Fruit fly (Drosophila melanogaster) whole organism, embryonic: Measurements from ENCODE around the gene D.
A peak's percentile ranks its signal among the peaks of the same experiment; 100 is the strongest.

Experiments used
- Bgb ChIP-seq: fragments of 200-800 bp; sonication (Bioruptor generic); IDR thresholded peaks from 2 replicates; pipeline ENCODE4 v1.3.6; 2022; ENCODE audit warnings: missing biosample characterization, missing genetic modification characterization; ENCODE audit not compliant: partially characterized antibody
- Bteb2 ChIP-seq: fragments of 200-800 bp; sonication (Bioruptor generic); optimal IDR thresholded peaks from 2 replicates; lab custom pipeline; 2016; ENCODE audit warnings: missing biosample characterization, missing genetic modification characterization
- C15 ChIP-seq: fragments of 200-800 bp; sonication (Bioruptor generic); IDR thresholded peaks from 3 replicates; pipeline ENCODE4 v1.3.6; 2022; ENCODE audit warnings: missing biosample characterization, missing genetic modification characterization
- CG10147 ChIP-seq: fragments of 200-800 bp; sonication (Bioruptor generic); optimal IDR thresholded peaks from 2 replicates; lab custom pipeline; 2019; ENCODE audit warnings: missing biosample characterization, mild to moderate bottlenecking, missing genetic modification characterization, moderate library complexity
- CG1024 ChIP-seq: fragments of 200-800 bp; sonication (Bioruptor generic); IDR thresholded peaks from 2 replicates; pipeline ENCODE4 v1.3.6; 2022; ENCODE audit warnings: missing biosample characterization, missing genetic modification characterization
- CG11085 ChIP-seq: fragments of 200-800 bp; sonication (Bioruptor generic); IDR thresholded peaks from 2 replicates; pipeline ENCODE4 v1.3.6; 2022; ENCODE audit warnings: missing biosample characterization, missing genetic modification characterization
- CG11695 ChIP-seq: fragments of 200-800 bp; sonication (Bioruptor generic); IDR thresholded peaks from 3 replicates; pipeline ENCODE4 v1.3.6; 2022; ENCODE audit warnings: missing biosample characterization, missing genetic modification characterization
- CG11723 ChIP-seq: fragments of 200-800 bp; sonication (Bioruptor generic); optimal IDR thresholded peaks from 2 replicates; lab custom pipeline; 2017; ENCODE audit warnings: missing biosample characterization, mild to moderate bottlenecking, missing genetic modification characterization
- CG12769 ChIP-seq: fragments of 200-800 bp; sonication (Bioruptor generic); optimal IDR thresholded peaks from 2 replicates; lab custom pipeline; 2019; ENCODE audit warnings: missing biosample characterization, mild to moderate bottlenecking, missing genetic modification characterization, moderate library complexity
- CG1602 ChIP-seq: fragments of 200-800 bp; sonication (Bioruptor generic); optimal IDR thresholded peaks from 3 replicates; lab custom pipeline; 2016; ENCODE audit warnings: missing biosample characterization, missing genetic modification characterization
- CG1603 ChIP-seq: fragments of 200-800 bp; sonication (Bioruptor generic); optimal IDR thresholded peaks from 2 replicates; lab custom pipeline; 2019; ENCODE audit warnings: missing biosample characterization, mild to moderate bottlenecking, missing genetic modification characterization, moderate library complexity
- CG16863 ChIP-seq: fragments of 200-800 bp; sonication (Bioruptor generic); optimal IDR thresholded peaks from 3 replicates; lab custom pipeline; 2016; ENCODE audit warnings: missing biosample characterization, missing genetic modification characterization
- CG17186 ChIP-seq: fragments of 200-800 bp; sonication (Bioruptor generic); optimal IDR thresholded peaks from 3 replicates; lab custom pipeline; 2017; ENCODE audit warnings: missing biosample characterization, missing genetic modification reagents, missing genetic modification characterization
- CG18599 ChIP-seq: fragments of 200-800 bp; sonication (Bioruptor generic); optimal IDR thresholded peaks from 3 replicates; lab custom pipeline; 2017; ENCODE audit warnings: missing biosample characterization, missing genetic modification characterization, mild to moderate bottlenecking, moderate library complexity, missing genetic modification reagents
- CG2678 ChIP-seq: fragments of 200-800 bp; sonication (Bioruptor generic); optimal IDR thresholded peaks from 3 replicates; lab custom pipeline; 2019; ENCODE audit warnings: missing biosample characterization, mild to moderate bottlenecking, missing genetic modification characterization, moderate library complexity
- CG30020 ChIP-seq: fragments of 200-800 bp; optimal IDR thresholded peaks from 2 replicates; lab custom pipeline; 2019; ENCODE audit warnings: missing biosample characterization, mild to moderate bottlenecking, missing genetic modification characterization, moderate library complexity
- CG3065 ChIP-seq: fragments of 200-800 bp; sonication (Bioruptor generic); optimal IDR thresholded peaks from 2 replicates; lab custom pipeline; 2016; ENCODE audit warnings: missing biosample characterization, missing genetic modification characterization
- CG3163 ChIP-seq: fragments of 200-800 bp; sonication (Bioruptor generic); optimal IDR thresholded peaks from 3 replicates; lab custom pipeline; 2016; ENCODE audit warnings: missing biosample characterization, missing genetic modification characterization
- CG3726 ChIP-seq: fragments of 200-800 bp; sonication (Bioruptor generic); IDR thresholded peaks from 3 replicates; pipeline ENCODE4, ENCODE4 v1.3.6; 2022; ENCODE audit warnings: missing biosample characterization, missing genetic modification characterization
- CG6689 ChIP-seq: fragments of 200-800 bp; sonication (Bioruptor generic); IDR thresholded peaks from 2 replicates; pipeline ENCODE4 v1.3.6; 2022; ENCODE audit warnings: missing biosample characterization, missing genetic modification characterization
- CG7372 ChIP-seq: fragments of 200-800 bp; sonication (Bioruptor generic); IDR thresholded peaks from 2 replicates; pipeline ENCODE4 v1.3.6; 2022; ENCODE audit warnings: missing biosample characterization, missing genetic modification characterization
- CG7556 ChIP-seq: fragments of 200-800 bp; sonication (Bioruptor generic); optimal IDR thresholded peaks from 2 replicates; lab custom pipeline; 2017; ENCODE audit warnings: missing biosample characterization, mild to moderate bottlenecking, missing genetic modification characterization
- CG8765 ChIP-seq: fragments of 200-800 bp; sonication (Bioruptor generic); IDR thresholded peaks from 2 replicates; pipeline ENCODE4 v1.3.6; 2022; ENCODE audit warnings: missing biosample characterization, missing genetic modification characterization
- CHES-1-like ChIP-seq: fragments of 200-800 bp; sonication (Bioruptor generic); optimal IDR thresholded peaks from 2 replicates; lab custom pipeline; 2016; ENCODE audit warnings: missing biosample characterization, missing genetic modification characterization
- CrebB ChIP-seq: fragments of 200-800 bp; sonication (Bioruptor generic); optimal IDR thresholded peaks from 3 replicates; lab custom pipeline; 2018; ENCODE audit warnings: missing biosample characterization, mild to moderate bottlenecking, missing genetic modification characterization
- Dbx ChIP-seq: fragments of 200-800 bp; sonication (Bioruptor generic); IDR thresholded peaks from 3 replicates; pipeline ENCODE4 v1.3.6; 2022; ENCODE audit warnings: missing biosample characterization, missing genetic modification characterization
- Deaf1 ChIP-seq: fragments of 200-800 bp; optimal IDR thresholded peaks from 3 replicates; lab custom pipeline; 2019; ENCODE audit warnings: missing biosample characterization, mild to moderate bottlenecking, missing genetic modification characterization, moderate library complexity
- Dek ChIP-seq: fragments of 200-800 bp; sonication (Bioruptor generic); optimal IDR thresholded peaks from 3 replicates; lab custom pipeline; 2019; ENCODE audit warnings: missing biosample characterization, mild to moderate bottlenecking, missing genetic modification characterization, moderate library complexity
- Dref ChIP-seq: fragments of 200-800 bp; sonication (Bioruptor generic); IDR thresholded peaks from 2 replicates; pipeline ENCODE4 v1.3.6; 2022; ENCODE audit warnings: missing biosample characterization, missing genetic modification characterization
- Eip74EF ChIP-seq, 2 experiments: fragments of 200-800 bp in 1 of 2; fragments of >200 bp in 1 of 2; sonication (Bioruptor generic) in 1 of 2; optimal IDR thresholded peaks; 2 replicates each; lab custom pipeline; 2017 to 2019; ENCODE audit warnings: missing biosample characterization in 2 of 2, missing genetic modification characterization in 2 of 2, mild to moderate bottlenecking in 1 of 2, moderate library complexity in 1 of 2
- Gug ChIP-seq: fragments of 200-800 bp; sonication (Bioruptor generic); IDR thresholded peaks from 4 replicates; pipeline ENCODE4 v1.3.6; 2022; ENCODE audit warnings: missing biosample characterization, missing genetic modification characterization
- H2.0 ChIP-seq: fragments of 200-800 bp; sonication (Bioruptor generic); IDR thresholded peaks from 2 replicates; pipeline ENCODE4 v1.3.6; 2022; ENCODE audit warnings: missing biosample characterization, missing genetic modification characterization
- NfI ChIP-seq: fragments of 200-800 bp; sonication (Bioruptor generic); optimal IDR thresholded peaks from 3 replicates; lab custom pipeline; 2018; ENCODE audit warnings: missing biosample characterization, mild to moderate bottlenecking, missing genetic modification characterization, moderate library complexity
- Six4 ChIP-seq: fragments of 200-800 bp; sonication (Bioruptor generic); optimal IDR thresholded peaks from 2 replicates; lab custom pipeline; 2016; ENCODE audit warnings: missing biosample characterization, missing genetic modification characterization
- Spps ChIP-seq: fragments of 200-800 bp; sonication (Bioruptor generic); optimal IDR thresholded peaks from 2 replicates; lab custom pipeline; 2018; ENCODE audit warnings: missing biosample characterization, mild to moderate bottlenecking, missing genetic modification characterization
- Tbp ChIP-seq: fragments of >200 bp; optimal IDR thresholded peaks from 2 replicates; lab custom pipeline; 2018; ENCODE audit warnings: missing biosample characterization, missing genetic modification characterization
- ab ChIP-seq: fragments of 200-800 bp; sonication (Bioruptor generic); optimal IDR thresholded peaks from 2 replicates; lab custom pipeline; 2016; ENCODE audit warnings: missing biosample characterization, missing genetic modification characterization
- bbx ChIP-seq: fragments of 200-800 bp; sonication (Bioruptor generic); IDR thresholded peaks from 2 replicates; pipeline ENCODE4 v1.3.6; 2022; ENCODE audit warnings: missing biosample characterization, missing genetic modification characterization; ENCODE audit not compliant: partially characterized antibody
- cas ChIP-seq: fragments of 200-800 bp; sonication (Bioruptor generic); IDR thresholded peaks from 2 replicates; pipeline ENCODE4 v1.3.6; 2022; ENCODE audit warnings: missing biosample characterization, missing genetic modification characterization
- chif ChIP-seq, 2 experiments: fragments of 200-800 bp; sonication (Bioruptor generic); optimal IDR thresholded peaks; 3 replicates each; lab custom pipeline; 2016; ENCODE audit warnings: missing biosample characterization in 2 of 2, missing genetic modification characterization in 2 of 2
- crc ChIP-seq: fragments of 200-800 bp; sonication (Bioruptor generic); optimal IDR thresholded peaks from 2 replicates; lab custom pipeline; 2016; ENCODE audit warnings: missing biosample characterization, missing genetic modification characterization
- dan ChIP-seq: fragments of 200-800 bp; sonication (Bioruptor generic); IDR thresholded peaks from 2 replicates; pipeline ENCODE4 v1.3.6; 2022; ENCODE audit warnings: missing biosample characterization, missing genetic modification characterization
- dimm ChIP-seq: fragments of 200-800 bp; sonication (Bioruptor generic); IDR thresholded peaks from 2 replicates; pipeline ENCODE4 v1.3.6; 2022; ENCODE audit warnings: missing biosample characterization, missing genetic modification characterization
- fd64A ChIP-seq: fragments of 200-800 bp; sonication (Bioruptor generic); optimal IDR thresholded peaks from 3 replicates; lab custom pipeline; 2018; ENCODE audit warnings: missing biosample characterization, mild to moderate bottlenecking, missing genetic modification characterization
- gsb-n ChIP-seq: fragments of 200-800 bp; sonication (Bioruptor generic); optimal IDR thresholded peaks from 3 replicates; lab custom pipeline; 2018; ENCODE audit warnings: missing biosample characterization, mild to moderate bottlenecking, missing genetic modification characterization
- her ChIP-seq: fragments of 200-800 bp; sonication (Bioruptor generic); optimal IDR thresholded peaks from 2 replicates; lab custom pipeline; 2016; ENCODE audit warnings: missing biosample characterization, missing genetic modification characterization
- kni ChIP-seq: fragments of 200-800 bp; sonication (Bioruptor generic); optimal IDR thresholded peaks from 3 replicates; lab custom pipeline; 2017; ENCODE audit warnings: mild to moderate bottlenecking, missing biosample characterization, missing genetic modification reagents, missing genetic modification characterization
- zf30C ChIP-seq: fragments of 200-800 bp; sonication (Bioruptor generic); optimal IDR thresholded peaks from 3 replicates; lab custom pipeline; 2018; ENCODE audit warnings: missing biosample characterization, mild to moderate bottlenecking, missing genetic modification characterization
- zfh1 ChIP-seq: fragments of 200-800 bp; sonication (Bioruptor generic); IDR thresholded peaks from 3 replicates; pipeline ENCODE4 v1.3.6; 2022; ENCODE audit warnings: missing biosample characterization, missing genetic modification characterization

Gene D

dm6 chr3L:14190625-14191475 is 12.4 kb upstream of the D start, which contains the start of gene nuf (continued):
- peak; percentile 52; the same call in 1 of the 2 replicates for TF ChIP-seq CG1024
- no peak for TF ChIP-seq CG7556 (GFP tag; lab: Kevin White, UChicago)
- TF ChIP-seq Dbx (GFP tag; lab: Robert Waterston, UW) = peak; percentile 69; the same call in 2 of the 3 replicates
- no peak for TF ChIP-seq zf30C
- TF ChIP-seq CG11723 (GFP tag; lab: Kevin White, UChicago) = peak; percentile 44
- TF ChIP-seq dan = no peak
- no peak for TF ChIP-seq Dek (tag; lab: Kevin White, UChicago)
- peak in 1 of 2 experiments; percentile 83 for TF ChIP-seq Eip74EF (GFP tag; optimal IDR thresholded peaks at IDR 0.05; lab: Kevin White, UChicago)
- peak; percentile 59; the same call in 2 of the 3 replicates for TF ChIP-seq CG11695 (GFP tag; lab: Robert Waterston, UW)
- TF ChIP-seq Spps = no peak
- TF ChIP-seq CG6689 (GFP tag; lab: Robert Waterston, UW) = no peak
- no peak for TF ChIP-seq CG3065 (GFP tag; lab: Kevin White, UChicago)
- TF ChIP-seq CG7372 (GFP tag; lab: Robert Waterston, UW) = no peak
- peak; percentile 41 for TF ChIP-seq Deaf1
- TF ChIP-seq C15 (GFP tag; lab: Robert Waterston, UW) = no peak
- no peak for TF ChIP-seq Tbp (GFP tag; lab: Kevin White, UChicago)
- no peak for TF ChIP-seq cas (GFP tag; lab: Robert Waterston, UW)
- peak; percentile 60; the same call in 2 of the 3 replicates for TF ChIP-seq zfh1
- peak; percentile 33 for TF ChIP-seq CG3163 (GFP tag; lab: Kevin White, UChicago)
- TF ChIP-seq chif (GFP tag; optimal IDR thresholded peaks at IDR 0.05; lab: Kevin White, UChicago) = no peak
- peak; percentile 34 for TF ChIP-seq NfI
- peak; percentile 30; the same call in 1 of the 2 replicates for TF ChIP-seq CG11085
- TF ChIP-seq Dref (GFP tag; lab: Robert Waterston, UW) = no peak
- TF ChIP-seq CG17186 (GFP tag; lab: Kevin White, UChicago) = no peak
- TF ChIP-seq CG2678 (tag; lab: Kevin White, UChicago) = peak; percentile 38
- TF ChIP-seq CG12769 (tag; lab: Kevin White, UChicago) = peak; percentile 24
- TF ChIP-seq Gug (GFP tag; lab: Robert Waterston, UW) = no peak
- TF ChIP-seq her (GFP tag; lab: Kevin White, UChicago) = peak; percentile 35
- peak; percentile 62 for TF ChIP-seq bbx (GFP tag; lab: Robert Waterston, UW)
- no peak for TF ChIP-seq dimm
- peak; percentile 38 for TF ChIP-seq CG1603 (tag; lab: Kevin White, UChicago)
- no peak for TF ChIP-seq CG16863 (GFP tag; lab: Kevin White, UChicago)
- TF ChIP-seq CG18599 (GFP tag; lab: Kevin White, UChicago) = peak; percentile 68
- peak; percentile 37 for TF ChIP-seq CHES-1-like (GFP tag; lab: Kevin White, UChicago)
- TF ChIP-seq CG8765 (GFP tag; lab: Robert Waterston, UW) = no peak
- peak; percentile 73 for TF ChIP-seq CrebB
- no peak for TF ChIP-seq Bteb2 (GFP tag; lab: Kevin White, UChicago)
- peak; percentile 55 for TF ChIP-seq fd64A (GFP tag; lab: Kevin White, UChicago)
- no peak for TF ChIP-seq crc
- TF ChIP-seq gsb-n (tag; lab: Kevin White, UChicago) = peak; percentile 16
- TF ChIP-seq CG3726 (GFP tag; lab: Robert Waterston, UW) = no peak
- TF ChIP-seq CG30020 (tag; lab: Kevin White, UChicago) = no peak
- TF ChIP-seq CG10147 = peak; percentile 54
- no peak for TF ChIP-seq H2.0 (GFP tag; lab: Robert Waterston, UW)
- TF ChIP-seq Six4 (GFP tag; lab: Kevin White, UChicago) = peak; percentile 41
- TF ChIP-seq ab (GFP tag; lab: Kevin White, UChicago) = no peak
- TF ChIP-seq kni (GFP tag; lab: Kevin White, UChicago) = peak; percentile 51
- no peak for TF ChIP-seq CG1602
- peak; percentile 64 for TF ChIP-seq Bgb (GFP tag; lab: Robert Waterston, UW)
